Worm (Caenorhabditis elegans) whole organism, early embryonic: ENCODE measurements around the gene F52H2.15.

ENCODE experiments used
- flt-1 ChIP-seq: fragments of 200-800 bp; sonication (Bioruptor generic); IDR thresholded peaks from 2 replicates; pipeline ENCODE4 v1.3.6; 2022; ENCODE audit warnings: missing genetic modification characterization, missing compliant biosample characterization
- hmbx-1 ChIP-seq: sonication (generic microtip); optimal IDR thresholded peaks from 2 replicates; lab custom pipeline; 2016; ENCODE audit warnings: mild to moderate bottlenecking, missing genetic modification characterization, missing compliant biosample characterization
- tra-4 ChIP-seq: sonication (generic microtip); optimal IDR thresholded peaks from 2 replicates; lab custom pipeline; 2017; ENCODE audit warnings: missing genetic modification characterization, missing compliant biosample characterization

DNA sequence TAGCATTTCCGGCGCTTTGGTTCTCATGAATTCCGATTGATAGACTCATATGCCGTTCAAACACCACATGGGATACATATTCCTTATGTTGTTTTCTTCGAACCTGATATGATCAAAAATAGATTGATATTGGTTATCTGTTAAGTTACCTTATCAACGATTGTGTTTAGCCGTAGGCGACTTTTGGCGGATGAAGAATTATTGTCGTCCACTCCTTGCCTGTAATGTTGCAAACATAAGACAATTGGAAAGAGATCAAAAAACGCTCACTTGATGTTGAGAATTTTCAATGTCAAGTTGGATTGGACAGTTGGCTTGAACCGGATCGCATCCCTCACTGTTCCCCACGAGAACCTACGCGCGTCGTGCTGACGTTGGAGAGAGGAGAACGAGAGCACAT is 2.6 kb downstream of the F52H2.15 start:
- TF ChIP-seq flt-1 (GFP tag; lab: Robert Waterston, UW) = no peak
- no peak for TF ChIP-seq hmbx-1 (tag; lab: Kevin White, UChicago)
- no peak for TF ChIP-seq tra-4 (tag; lab: Kevin White, UChicago)
